Worm (Caenorhabditis elegans) whole organism, late embryonic: ENCODE results near the gene T25B2.2.
A peak's percentile ranks its signal among the peaks of the same experiment; 100 is the strongest.

ENCODE experiments used
- F13H6.1 ChIP-seq: sonication (generic microtip); optimal IDR thresholded peaks from 2 replicates; lab custom pipeline; 2016; ENCODE audit warnings: missing genetic modification characterization, missing compliant biosample characterization
- T23F11.4 ChIP-seq: fragments of 200-800 bp; sonication (Bioruptor generic); optimal IDR thresholded peaks from 2 replicates; lab custom pipeline; 2018; ENCODE audit warnings: mild to moderate bottlenecking, missing genetic modification characterization, missing compliant biosample characterization
- Y22D7AL.16 ChIP-seq: sonication (generic microtip); optimal IDR thresholded peaks from 2 replicates; lab custom pipeline; 2016; ENCODE audit warnings: missing genetic modification characterization, missing compliant biosample characterization
- ahr-1 ChIP-seq: sonication (generic microtip); optimal IDR thresholded peaks from 2 replicates; lab custom pipeline; 2016; ENCODE audit warnings: missing genetic modification characterization, missing compliant biosample characterization
- ama-1 ChIP-seq: fragments of 150-350 bp; optimal IDR thresholded peaks from 2 replicates; lab custom pipeline; 2014
- ceh-14 ChIP-seq: sonication (generic microtip); optimal IDR thresholded peaks from 2 replicates; lab custom pipeline; 2016; ENCODE audit warnings: missing genotype, missing genetic modification characterization, missing compliant biosample characterization
- ceh-22 ChIP-seq: sonication (generic microtip); optimal IDR thresholded peaks from 2 replicates; lab custom pipeline; 2017; ENCODE audit warnings: missing biosample characterization, missing genetic modification characterization
- ceh-30 ChIP-seq: fragments of 150-350 bp; optimal IDR thresholded peaks from 2 replicates; lab custom pipeline; 2014; ENCODE audit warnings: missing biosample characterization, missing genetic modification characterization
- ceh-31 ChIP-seq: sonication (generic microtip); optimal IDR thresholded peaks from 2 replicates; lab custom pipeline; 2016; ENCODE audit warnings: missing genetic modification characterization, missing compliant biosample characterization
- ceh-34 ChIP-seq: sonication (generic microtip); optimal IDR thresholded peaks from 2 replicates; lab custom pipeline; 2016; ENCODE audit warnings: mild to moderate bottlenecking, missing genetic modification characterization, missing compliant biosample characterization
- ceh-48 ChIP-seq: sonication (generic microtip); optimal IDR thresholded peaks from 2 replicates; lab custom pipeline; 2016; ENCODE audit warnings: missing genetic modification characterization, inconsistent platforms, missing compliant biosample characterization
- ceh-6 ChIP-seq: fragments of 200-800 bp; sonication (Bioruptor generic); optimal IDR thresholded peaks from 2 replicates; lab custom pipeline; 2018; ENCODE audit warnings: mild to moderate bottlenecking, missing genetic modification characterization, missing compliant biosample characterization
- ceh-9 ChIP-seq: sonication (generic microtip); optimal IDR thresholded peaks from 2 replicates; lab custom pipeline; 2016; ENCODE audit warnings: mild to moderate bottlenecking, missing genetic modification characterization, inconsistent platforms, missing compliant biosample characterization
- che-1 ChIP-seq: sonication (generic microtip); optimal IDR thresholded peaks from 2 replicates; lab custom pipeline; 2016; ENCODE audit warnings: mild to moderate bottlenecking, missing genetic modification characterization, missing compliant biosample characterization
- dmd-4 ChIP-seq: sonication (generic microtip); optimal IDR thresholded peaks from 2 replicates; lab custom pipeline; 2016; ENCODE audit warnings: borderline replicate concordance, missing genetic modification characterization, missing compliant biosample characterization
- elt-2 ChIP-seq: sonication (generic microtip); optimal IDR thresholded peaks from 2 replicates; lab custom pipeline; 2016; ENCODE audit warnings: missing genetic modification reagents, missing genetic modification characterization, missing compliant biosample characterization
- elt-4 ChIP-seq: sonication (generic microtip); optimal IDR thresholded peaks from 2 replicates; lab custom pipeline; 2016; ENCODE audit warnings: missing genetic modification characterization, missing compliant biosample characterization
- eyg-1 ChIP-seq: sonication (generic microtip); optimal IDR thresholded peaks from 2 replicates; lab custom pipeline; 2016; ENCODE audit warnings: missing genotype, missing genetic modification characterization, missing compliant biosample characterization
- fkh-10 ChIP-seq: fragments of 150-350 bp; optimal IDR thresholded peaks from 2 replicates; lab custom pipeline; 2014; ENCODE audit warnings: missing biosample characterization, missing genetic modification reagents, missing genetic modification characterization
- fkh-6 ChIP-seq: sonication (generic microtip); optimal IDR thresholded peaks from 2 replicates; lab custom pipeline; 2016; ENCODE audit warnings: missing genetic modification characterization, missing compliant biosample characterization
- gmeb-2 ChIP-seq: sonication (generic microtip); optimal IDR thresholded peaks from 2 replicates; lab custom pipeline; 2016; ENCODE audit warnings: missing genetic modification characterization, inconsistent platforms, missing compliant biosample characterization
- hlh-13 ChIP-seq: fragments of 200-800 bp; sonication (Bioruptor generic); optimal IDR thresholded peaks from 2 replicates; lab custom pipeline; 2018; ENCODE audit warnings: mild to moderate bottlenecking, missing genetic modification characterization, missing compliant biosample characterization
- hlh-15 ChIP-seq: sonication (generic microtip); optimal IDR thresholded peaks from 2 replicates; lab custom pipeline; 2016; ENCODE audit warnings: missing genetic modification characterization, missing compliant biosample characterization
- hlh-30 ChIP-seq: sonication (generic microtip); optimal IDR thresholded peaks from 2 replicates; lab custom pipeline; 2017; ENCODE audit warnings: antibody characterized with exemption, missing genetic modification characterization, missing compliant biosample characterization; ENCODE audit not compliant: insufficient read depth
- hlh-6 ChIP-seq: sonication (generic microtip); optimal IDR thresholded peaks from 2 replicates; lab custom pipeline; 2016; ENCODE audit warnings: missing genotype, missing genetic modification characterization, missing compliant biosample characterization
- lim-6 ChIP-seq: sonication (generic microtip); optimal IDR thresholded peaks from 2 replicates; lab custom pipeline; 2016; ENCODE audit warnings: missing genetic modification characterization, missing compliant biosample characterization
- madf-2 ChIP-seq: sonication (generic microtip); optimal IDR thresholded peaks from 2 replicates; lab custom pipeline; 2017; ENCODE audit warnings: missing genetic modification characterization, missing compliant biosample characterization
- nhr-11 ChIP-seq: fragments of 150-350 bp; optimal IDR thresholded peaks from 2 replicates; lab custom pipeline; 2014; ENCODE audit warnings: missing biosample characterization, missing genetic modification characterization
- odd-2 ChIP-seq: sonication (generic microtip); optimal IDR thresholded peaks from 2 replicates; lab custom pipeline; 2017; ENCODE audit warnings: antibody characterized with exemption, mild to moderate bottlenecking, missing genetic modification characterization, missing compliant biosample characterization
- pag-3 ChIP-seq: sonication (generic microtip); optimal IDR thresholded peaks from 2 replicates; lab custom pipeline; 2016; ENCODE audit warnings: missing compliant biosample characterization, missing genetic modification characterization, borderline replicate concordance
- pha-2 ChIP-seq: sonication (generic microtip); optimal IDR thresholded peaks from 2 replicates; lab custom pipeline; 2017; ENCODE audit warnings: mild to moderate bottlenecking, missing genetic modification characterization, missing compliant biosample characterization
- pha-4 ChIP-seq: fragments of 150-350 bp; optimal IDR thresholded peaks from 2 replicates; lab custom pipeline; 2018; ENCODE audit warnings: missing biosample characterization, missing genetic modification reagents, missing genetic modification characterization
- pros-1 ChIP-seq: fragments of 150-350 bp; optimal IDR thresholded peaks from 2 replicates; lab custom pipeline; 2014; ENCODE audit warnings: missing biosample characterization, missing genetic modification reagents, missing genetic modification characterization
- ref-2 ChIP-seq: sonication (generic microtip); optimal IDR thresholded peaks from 2 replicates; lab custom pipeline; 2016; ENCODE audit warnings: missing genetic modification characterization, missing compliant biosample characterization
- sdc-2 ChIP-seq: sonication (generic microtip); optimal IDR thresholded peaks from 2 replicates; lab custom pipeline; 2016; ENCODE audit warnings: missing genotype, missing genetic modification characterization, missing compliant biosample characterization
- sox-2 ChIP-seq: fragments of 200-800 bp; sonication (Bioruptor generic); IDR thresholded peaks from 2 replicates; pipeline ENCODE4 v1.3.6; 2022; ENCODE audit warnings: missing genetic modification reagents, missing genetic modification characterization, missing compliant biosample characterization
- syd-9 ChIP-seq: sonication (generic microtip); optimal IDR thresholded peaks from 2 replicates; lab custom pipeline; 2016; ENCODE audit warnings: mild to moderate bottlenecking, missing genetic modification characterization, moderate library complexity, missing compliant biosample characterization
- tbx-2 ChIP-seq: sonication (generic microtip); optimal IDR thresholded peaks from 2 replicates; lab custom pipeline; 2016; ENCODE audit warnings: missing genetic modification characterization, missing compliant biosample characterization
- ttx-3 ChIP-seq: sonication (generic microtip); optimal IDR thresholded peaks from 2 replicates; lab custom pipeline; 2016; ENCODE audit warnings: missing genetic modification reagents, missing genetic modification characterization, missing compliant biosample characterization
- unc-42 ChIP-seq: sonication (generic microtip); optimal IDR thresholded peaks from 2 replicates; lab custom pipeline; 2016; ENCODE audit warnings: missing genotype, missing genetic modification characterization, missing compliant biosample characterization
- unc-55 ChIP-seq: sonication (generic microtip); optimal IDR thresholded peaks from 2 replicates; lab custom pipeline; 2017; ENCODE audit warnings: missing biosample characterization, missing genetic modification reagents, missing genetic modification characterization
- unc-86 ChIP-seq: sonication (generic microtip); optimal IDR thresholded peaks from 2 replicates; lab custom pipeline; 2016; ENCODE audit warnings: missing genetic modification characterization, missing compliant biosample characterization
- ztf-16 ChIP-seq: sonication (generic microtip); optimal IDR thresholded peaks from 2 replicates; lab custom pipeline; 2017; ENCODE audit warnings: missing genetic modification characterization, missing compliant biosample characterization

T25B2.2 gene

ce11 chrX:6207687-6208088 is 38.2 kb downstream of the T25B2.2 start, which contains the start of gene T13C5.6 (continued):
- peak; percentile 97 for TF ChIP-seq unc-86
- TF ChIP-seq sdc-2 (tag; lab: Kevin White, UChicago), result peak; percentile 94
- TF ChIP-seq ama-1 (lab: Kevin White, UChicago), result no peak
- peak; percentile 82 for TF ChIP-seq fkh-10 (GFP tag; lab: Kevin White, UChicago)
- TF ChIP-seq ztf-16 (tag; lab: Kevin White, UChicago), result peak; percentile 98
- TF ChIP-seq elt-2 (tag; lab: Kevin White, UChicago), result peak; percentile 98
- peak; percentile 47 for TF ChIP-seq unc-55 (GFP tag; lab: Kevin White, UChicago)
- peak; percentile 96 for TF ChIP-seq hlh-13 (GFP tag; lab: Kevin White, UChicago)
- peak; percentile 95 for TF ChIP-seq madf-2 (tag; lab: Kevin White, UChicago)
- TF ChIP-seq lim-6 (tag; lab: Kevin White, UChicago), result peak; percentile 96
- TF ChIP-seq eyg-1 (tag; lab: Kevin White, UChicago), result peak; percentile 97
- TF ChIP-seq ceh-14 (tag; lab: Kevin White, UChicago), result peak; percentile 97
- peak; percentile 62 for TF ChIP-seq hlh-30 (tag; lab: Kevin White, UChicago)
- peak; percentile 95 for TF ChIP-seq Y22D7AL.16 (tag; lab: Kevin White, UChicago)
- peak; percentile 99 for TF ChIP-seq hlh-15 (tag; lab: Kevin White, UChicago)
- TF ChIP-seq ceh-48 (tag; lab: Kevin White, UChicago), result peak; percentile 93
- peak; percentile 66 for TF ChIP-seq pros-1

DNA sequence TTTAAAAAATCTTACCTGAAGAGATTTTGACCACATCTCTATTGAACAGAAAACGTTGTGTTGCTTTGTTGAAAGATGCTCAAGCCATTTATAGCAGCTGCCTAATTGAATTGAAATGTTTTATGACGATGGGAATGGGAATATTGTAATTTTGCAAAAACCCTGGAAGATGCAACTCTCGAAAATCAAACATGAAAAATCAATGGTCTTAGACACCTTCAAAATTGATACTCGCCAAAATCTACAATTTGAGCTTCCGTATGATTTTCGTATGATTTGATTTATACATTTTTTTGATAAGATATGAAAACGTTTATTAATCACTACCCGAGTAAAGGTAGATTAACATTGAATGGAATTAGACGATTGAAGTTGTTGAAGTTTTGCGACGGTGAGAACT is 39.0 kb downstream of the T25B2.2 start, which contains the start of gene C14F11.7:
C14F11.7 (minus strand) TSS at position 101 of the 400 bp plus-strand sequence.
- no peak for TF ChIP-seq sdc-2 (tag; lab: Kevin White, UChicago)
- no peak for TF ChIP-seq pha-2
- TF ChIP-seq pag-3 (tag; lab: Kevin White, UChicago), result no peak
- TF ChIP-seq tbx-2 (tag; lab: Kevin White, UChicago), result no peak
- TF ChIP-seq pha-4, result no peak
- no peak for TF ChIP-seq sox-2 (GFP tag; lab: Robert Waterston, UW)
- TF ChIP-seq ttx-3, result no peak
- TF ChIP-seq unc-86, result no peak
- TF ChIP-seq fkh-10 (GFP tag; lab: Kevin White, UChicago), result no peak
- no peak for TF ChIP-seq lim-6 (tag; lab: Kevin White, UChicago)
- TF ChIP-seq syd-9 (tag; lab: Kevin White, UChicago), result no peak
- no peak for TF ChIP-seq gmeb-2 (tag; lab: Kevin White, UChicago)
- no peak for TF ChIP-seq elt-2 (tag; lab: Kevin White, UChicago)
- TF ChIP-seq, all 69 proteins: peak for 0

ce11 chrX:6211322-6211820 is 41.9 kb downstream of the T25B2.2 start:
- TF ChIP-seq ceh-31 (tag; lab: Kevin White, UChicago), result peak; percentile 33
- no peak for TF ChIP-seq F13H6.1 (tag; lab: Kevin White, UChicago)
- no peak for TF ChIP-seq dmd-4 (tag; lab: Kevin White, UChicago)
- TF ChIP-seq unc-42, result peak; percentile 77

- TF ChIP-seq hlh-6 (tag; lab: Kevin White, UChicago) (no peak), elt-2 (tag; lab: Kevin White, UChicago) (peak; percentile 29), che-1 (no peak), F13H6.1 (tag; lab: Kevin White, UChicago) (no peak), ref-2 (no peak)
Measured at ce11 chrX:6216551-6216950, 47.1 kb downstream of the T25B2.2 start, which contains the start of gene lrch-1. lrch-1 (minus strand) TSS chrX:6216651.

ce11 chrX:6219892-6220291 is 50.4 kb downstream of the T25B2.2 start:
- TF ChIP-seq pha-2 (no peak), sdc-2 (tag; lab: Kevin White, UChicago) (peak; percentile 33), unc-86 (no peak), hlh-30 (tag; lab: Kevin White, UChicago) (no peak), fkh-6 (tag; lab: Kevin White, UChicago) (peak; percentile 2), ztf-16 (tag; lab: Kevin White, UChicago) (peak; percentile 22), nhr-11 (tag; lab: Kevin White, UChicago) (no peak), che-1 (peak; percentile 62), odd-2 (no peak), ceh-30 (tag; lab: Kevin White, UChicago) (no peak), elt-4 (no peak), T23F11.4 (GFP tag; lab: Kevin White, UChicago) (peak; percentile 53), gmeb-2 (tag; lab: Kevin White, UChicago) (peak; percentile 40), ahr-1 (tag; lab: Kevin White, UChicago) (no peak), Y22D7AL.16 (tag; lab: Kevin White, UChicago) (no peak), dmd-4 (tag; lab: Kevin White, UChicago) (no peak), ceh-34 (tag; lab: Kevin White, UChicago) (peak; percentile 32), ceh-6 (GFP tag; lab: Kevin White, UChicago) (peak; percentile 69), unc-42 (no peak), ceh-48 (tag; lab: Kevin White, UChicago) (no peak), ceh-22 (tag; lab: Kevin White, UChicago) (no peak), ceh-9 (tag; lab: Kevin White, UChicago) (no peak)
